Fruit fly (Drosophila melanogaster) whole organism, embryonic: Measurements from ENCODE around the gene Tob.

ENCODE experiments used
- CG18599 ChIP-seq: fragments of 200-800 bp; sonication (Bioruptor generic); optimal IDR thresholded peaks from 3 replicates; lab custom pipeline; 2017; ENCODE audit warnings: missing biosample characterization, missing genetic modification characterization, mild to moderate bottlenecking, moderate library complexity, missing genetic modification reagents
- CG7963 ChIP-seq: fragments of 200-800 bp; sonication (Bioruptor generic); IDR thresholded peaks from 3 replicates; pipeline ENCODE4 v1.3.6; 2022; ENCODE audit warnings: missing biosample characterization, missing genetic modification characterization; ENCODE audit not compliant: partially characterized antibody
- ash1 ChIP-seq: fragments of 200-800 bp; sonication (Bioruptor generic); optimal IDR thresholded peaks from 2 replicates; lab custom pipeline; 2018; ENCODE audit warnings: missing biosample characterization, mild to moderate bottlenecking, missing genetic modification characterization
- gcm2 ChIP-seq: fragments of 200-800 bp; sonication (Bioruptor generic); optimal IDR thresholded peaks from 2 replicates; lab custom pipeline; 2016; ENCODE audit warnings: missing biosample characterization, missing genetic modification characterization
- lmd ChIP-seq: fragments of 200-800 bp; sonication (Bioruptor generic); IDR thresholded peaks from 2 replicates; pipeline ENCODE4 v1.3.6; 2022; ENCODE audit warnings: missing biosample characterization, missing genetic modification characterization
- salm ChIP-seq: fragments of 200-800 bp; sonication (Bioruptor generic); optimal IDR thresholded peaks from 2 replicates; lab custom pipeline; 2018; ENCODE audit warnings: missing biosample characterization, mild to moderate bottlenecking, missing genetic modification characterization
- wek ChIP-seq: fragments of 200-800 bp; sonication (Bioruptor generic); optimal IDR thresholded peaks from 3 replicates; lab custom pipeline; 2018; ENCODE audit warnings: missing biosample characterization, mild to moderate bottlenecking, missing genetic modification characterization, moderate library complexity

DNA sequence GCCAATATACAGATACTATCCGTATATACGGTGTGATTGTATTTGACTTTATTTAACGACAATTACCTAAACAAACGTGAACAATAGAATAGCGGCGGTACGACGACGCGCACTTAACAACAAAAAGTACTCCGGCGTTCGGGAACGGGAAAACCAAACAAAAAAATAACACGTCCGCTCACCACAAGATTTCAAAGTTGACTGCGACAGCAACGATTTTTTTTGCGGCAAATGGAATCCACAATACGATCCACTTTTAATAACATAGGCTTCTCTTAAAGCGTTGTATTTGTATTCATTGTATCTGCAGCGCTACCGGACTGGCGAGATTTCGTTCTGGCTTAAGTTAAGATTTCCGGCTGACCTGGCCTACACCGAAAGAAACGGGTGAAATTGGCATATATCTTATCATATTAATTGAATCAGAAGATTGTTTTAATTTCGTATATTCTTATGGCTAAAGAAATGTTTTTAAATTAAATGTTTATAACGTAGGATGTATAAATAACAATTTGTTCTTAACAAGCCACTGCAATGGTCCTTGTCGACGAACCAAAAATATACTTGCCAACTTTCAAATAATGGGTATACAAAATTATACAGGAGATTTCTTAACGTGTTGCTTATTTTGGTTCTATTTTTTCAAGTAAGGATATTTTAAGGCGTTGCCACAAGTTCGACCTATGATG lies 13.6 kb upstream of the Tob start, which contains the start of the genes CG42353 and CG42354:
- TF ChIP-seq ash1 (GFP tag; lab: Kevin White, UChicago): peak; percentile 37
- TF ChIP-seq wek (GFP tag; lab: Kevin White, UChicago): peak; percentile 87
- TF ChIP-seq salm: peak; percentile 92
- peak; percentile 90 for TF ChIP-seq gcm2
- TF ChIP-seq CG7963: no peak
- TF ChIP-seq CG18599 (GFP tag; lab: Kevin White, UChicago): peak; percentile 97
- peak; percentile 96 for TF ChIP-seq lmd (GFP tag; lab: Robert Waterston, UW)
